Fruit fly (Drosophila melanogaster) Kc167 (cell line): ENCODE data around the gene al.

Experiments used
- h ChIP-seq: fragments of >200 bp; optimal IDR thresholded peaks from 3 replicates; lab custom pipeline; 2018; ENCODE audit warnings: missing external identifiers
- insv ChIP-seq: fragments of >200 bp; optimal IDR thresholded peaks from 3 replicates; lab custom pipeline; 2018; ENCODE audit warnings: missing external identifiers

dm6 chr2L:425491-425890 is 47.6 kb downstream of the al start:
- TF ChIP-seq insv (lab: Kevin White, UChicago) (no peak), h (no peak)
